Worm (Caenorhabditis elegans) whole organism, L2 larva: Measurements from ENCODE around the gene W02H5.8.

Source experiments
- dmd-4 ChIP-seq: sonication (generic microtip); optimal IDR thresholded peaks from 2 replicates; lab custom pipeline; 2017; ENCODE audit warnings: missing biosample characterization, missing genetic modification characterization
- egl-27 ChIP-seq: sonication (generic microtip); optimal IDR thresholded peaks from 3 replicates; lab custom pipeline; 2017; ENCODE audit warnings: missing biosample characterization, missing genetic modification reagents, missing genetic modification characterization
- nhr-11 ChIP-seq: fragments of 150-350 bp; optimal IDR thresholded peaks from 2 replicates; lab custom pipeline; 2014; ENCODE audit warnings: missing biosample characterization, missing genetic modification characterization
- nhr-77 ChIP-seq: fragments of 150-350 bp; optimal IDR thresholded peaks from 2 replicates; lab custom pipeline; 2014; ENCODE audit warnings: missing biosample characterization, missing genetic modification characterization
- unc-62 ChIP-seq: fragments of 150-350 bp; optimal IDR thresholded peaks from 2 replicates; lab custom pipeline; 2014; ENCODE audit warnings: missing biosample characterization, missing genetic modification reagents, missing genetic modification characterization

ce11 chrV:2660457-2660856, 8.0 kb upstream of the W02H5.8 start:
- TF ChIP-seq unc-62 (GFP tag; lab: Kevin White, UChicago) (no peak), nhr-77 (tag; lab: Kevin White, UChicago) (no peak), nhr-11 (tag; lab: Kevin White, UChicago) (no peak), egl-27 (no peak), dmd-4 (tag; lab: Kevin White, UChicago) (no peak)
